Worm (Caenorhabditis elegans): Measurements from ENCODE around the gene ndc-80.

ndc-80 gene

DNA sequence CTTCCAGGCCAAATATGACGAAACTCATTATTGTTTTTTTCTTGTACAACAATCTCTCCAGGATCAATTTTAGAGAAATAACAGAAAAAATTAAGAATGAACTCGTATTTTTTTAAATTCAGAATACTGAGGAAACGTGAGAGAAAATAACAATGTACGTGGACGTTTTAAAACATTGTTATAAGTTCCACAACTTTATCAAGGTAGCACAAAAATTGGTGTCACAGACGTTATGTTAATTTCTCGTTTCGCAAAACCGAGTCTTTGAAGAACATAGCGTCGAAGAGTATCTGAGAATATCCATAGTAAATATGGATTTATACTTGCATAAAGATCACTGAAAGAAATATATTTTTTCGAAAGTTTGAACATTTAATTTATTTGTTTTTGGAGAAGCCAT lies 34.8 kb upstream of the ndc-80 start, which contains the start of gene T04B2.8:
Gene T04B2.8 (minus strand): TSS at position 101 of the 400 bp plus-strand sequence.
- TF ChIP-seq efl-3 (GFP tag; optimal IDR thresholded peaks at IDR 0.05): no peak

DNA sequence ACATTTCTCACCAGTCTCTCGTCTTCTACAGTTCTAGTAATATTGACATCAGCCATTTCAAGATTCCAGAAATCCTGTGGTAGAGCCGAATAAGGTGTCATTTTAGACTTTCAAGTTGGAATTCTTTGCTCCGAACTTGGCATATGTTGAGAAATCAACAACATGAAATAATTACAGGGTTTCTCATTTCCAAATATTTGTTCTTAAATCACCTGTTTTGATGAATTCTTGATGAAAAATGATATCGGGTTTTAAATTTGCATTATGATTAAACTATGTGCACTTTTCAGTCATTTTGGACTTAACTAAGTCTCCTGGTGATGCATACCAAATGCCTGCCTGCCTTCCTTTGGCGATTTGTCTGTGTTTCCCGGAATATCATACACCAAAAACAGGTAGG lies 32.4 kb upstream of the ndc-80 start, which contains the start of gene srv-12:
Gene srv-12 (minus strand): TSS at position 101 of the 400 bp plus-strand sequence.
- TF ChIP-seq ces-1 (GFP tag; optimal IDR thresholded peaks at IDR 0.05): no peak
- no peak for TF ChIP-seq nhr-47 (tag; optimal IDR thresholded peaks at IDR 0.05)
- TF ChIP-seq skn-1 (tag; optimal IDR thresholded peaks at IDR 0.05): no peak
- no peak for TF ChIP-seq nhr-20 (tag; optimal IDR thresholded peaks at IDR 0.05)
- no peak for TF ChIP-seq unc-130 (tag; optimal IDR thresholded peaks at IDR 0.05)
- no peak for TF ChIP-seq nhr-77 (tag; optimal IDR thresholded peaks at IDR 0.05)
- no peak for TF ChIP-seq C04F5.9 (tag; optimal IDR thresholded peaks at IDR 0.05)
- no peak for TF ChIP-seq nhr-19 (GFP tag; conservative IDR thresholded peaks at IDR 0.05)
- TF ChIP-seq ceh-82 (tag; optimal IDR thresholded peaks at IDR 0.05): no peak
- TF ChIP-seq elt-3 (tag; optimal IDR thresholded peaks at IDR 0.05): no peak
- TF ChIP-seq lin-14 (GFP tag; optimal IDR thresholded peaks at IDR 0.05): no peak
- TF ChIP-seq egl-13 (tag; optimal IDR thresholded peaks at IDR 0.05): no peak
- TF ChIP-seq unc-62 (GFP tag; optimal IDR thresholded peaks at IDR 0.05): no peak
- TF ChIP-seq dsc-1 (tag; optimal IDR thresholded peaks at IDR 0.05): no peak
- no peak for TF ChIP-seq jun-1 (tag; optimal IDR thresholded peaks at IDR 0.05)
- no peak for TF ChIP-seq aha-1 (tag; optimal IDR thresholded peaks at IDR 0.05)

DNA sequence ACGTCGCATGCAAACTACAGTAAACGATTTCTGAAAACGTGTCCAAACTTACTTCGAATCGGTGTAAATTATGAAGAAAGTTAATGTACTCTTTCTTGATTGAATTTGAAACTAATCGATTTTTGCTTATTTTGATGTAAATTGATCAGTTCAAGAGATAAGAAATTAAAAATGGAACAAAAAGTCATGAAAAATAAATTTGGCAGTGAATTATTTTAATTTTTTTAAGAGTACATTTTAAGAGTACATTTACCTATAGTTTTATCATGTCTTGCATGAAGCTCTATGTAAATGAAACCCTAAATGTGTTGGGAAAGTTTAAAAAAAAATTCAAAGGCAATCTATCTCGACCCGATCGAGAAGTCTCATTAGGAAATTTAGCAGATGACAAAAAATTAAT lies 29.8 kb upstream of the ndc-80 start, which contains the start of gene T04B2.7:
Gene T04B2.7 (minus strand): TSS at position 101 of the 400 bp plus-strand sequence.
- TF ChIP-seq nhr-76 (tag; optimal IDR thresholded peaks at IDR 0.05) (no peak), efl-3 (GFP tag; optimal IDR thresholded peaks at IDR 0.05) (no peak), ceh-88 (GFP tag; IDR thresholded peaks at IDR 0.05) (no peak), alr-1 (tag; optimal IDR thresholded peaks at IDR 0.05; ENCODE audit: borderline replicate concordance) (no peak), tbx-2 (tag; optimal IDR thresholded peaks at IDR 0.05) (no peak), sup-37 (GFP tag; optimal IDR thresholded peaks at IDR 0.05) (no peak), unc-98 (GFP tag; IDR thresholded peaks at IDR 0.05) (no peak), dsc-1 (tag; optimal IDR thresholded peaks at IDR 0.05) (no peak), nhr-85 (tag) (no peak), lin-35 (GFP tag; optimal IDR thresholded peaks at IDR 0.05) (no peak), sox-4 (tag; optimal IDR thresholded peaks at IDR 0.05) (no peak), nhr-20 (tag; optimal IDR thresholded peaks at IDR 0.05) (no peak), fkh-4 (tag; optimal IDR thresholded peaks at IDR 0.05; ENCODE audit: borderline replicate concordance) (no peak), nhr-90 (tag; optimal IDR thresholded peaks at IDR 0.05; ENCODE audit: poor library complexity) (no peak), ces-1 (GFP tag; optimal IDR thresholded peaks at IDR 0.05) (no peak), mep-1 (tag; optimal IDR thresholded peaks at IDR 0.05) (no peak), irx-1 (tag; optimal IDR thresholded peaks at IDR 0.05) (no peak), ztf-4 (tag; optimal IDR thresholded peaks at IDR 0.05) (no peak), pag-3 (tag; optimal IDR thresholded peaks at IDR 0.05; ENCODE audit: borderline replicate concordance, insufficient read depth) (no peak), mdl-1 (tag; optimal IDR thresholded peaks at IDR 0.05) (no peak)

- TF ChIP-seq tlp-1 (tag; optimal IDR thresholded peaks at IDR 0.05) (peak; percentile 70), hlh-4 (tag; optimal IDR thresholded peaks at IDR 0.05) (no peak), nhr-20 (tag; optimal IDR thresholded peaks at IDR 0.05) (peak; percentile 10), elt-2 (tag; optimal IDR thresholded peaks at IDR 0.05) (peak; percentile 98), egl-27 (tag; optimal IDR thresholded peaks at IDR 0.05) (no peak), efl-1 (optimal IDR thresholded peaks at IDR 0.05) (no peak), efl-1 (GFP tag; optimal IDR thresholded peaks at IDR 0.05 in 1 of 2) (peak in 1 of 2 experiments; percentile 38), nhr-90 (tag; optimal IDR thresholded peaks at IDR 0.05; ENCODE audit: poor library complexity) (peak; percentile 3), nhr-71 (tag; optimal IDR thresholded peaks at IDR 0.05) (peak; percentile 31)
These were observed 26.8 kb upstream of the ndc-80 start for ce11 chrIV:10059175-10059574.
